Fruit fly (Drosophila melanogaster): Measurements from ENCODE around the gene CG42718.

The CG42718 gene

dm6 chr3L:16361200-16361815 lies 40.2 kb upstream of the CG42718 start (continued):
- TF ChIP-seq Eip78C (GFP tag): peak; percentile 96
- peak; percentile 89 for TF ChIP-seq CG34406 (GFP tag; optimal IDR thresholded peaks at IDR 0.05)
- TF ChIP-seq CG16779 (tag; optimal IDR thresholded peaks at IDR 0.05): peak; percentile 83
- TF ChIP-seq Gug (GFP tag; IDR thresholded peaks at IDR 0.05): no peak
- peak; percentile 79 to 86 for TF ChIP-seq salr (GFP tag; optimal IDR thresholded peaks at IDR 0.05)
- peak; percentile 58 for TF ChIP-seq CG3919 (GFP tag; optimal IDR thresholded peaks at IDR 0.05)
- TF ChIP-seq CG7368 (GFP tag; optimal IDR thresholded peaks at IDR 0.05): peak; percentile 72
- peak; percentile 71 for TF ChIP-seq lz (GFP tag; optimal IDR thresholded peaks at IDR 0.05)
- peak; percentile 61 for TF ChIP-seq Hr39 (GFP tag; optimal IDR thresholded peaks at IDR 0.05)
- TF ChIP-seq cyc (GFP tag; optimal IDR thresholded peaks at IDR 0.05): peak; percentile 70
- TF ChIP-seq eg (GFP tag; IDR thresholded peaks at IDR 0.05): 0 out of 3 replicates have a peak, but pooled peaks have one; percentile 25
- no peak for TF ChIP-seq fkh (GFP tag; optimal IDR thresholded peaks at IDR 0.05)
- peak; percentile 89 for TF ChIP-seq achi (GFP tag; optimal IDR thresholded peaks at IDR 0.05)

dm6 chr3L:16359795-16360194 lies 38.7 kb upstream of the CG42718 start:
- TF ChIP-seq CG10669 (GFP tag; optimal IDR thresholded peaks at IDR 0.05) (no peak), Gug (GFP tag; IDR thresholded peaks at IDR 0.05) (no peak), fkh (GFP tag; optimal IDR thresholded peaks at IDR 0.05) (peak; percentile 70), Hr4 (GFP tag; optimal IDR thresholded peaks at IDR 0.05) (no peak), vri (GFP tag; optimal IDR thresholded peaks at IDR 0.05) (no peak)

dm6 chr3L:16359219-16359748 lies 38.2 kb upstream of the CG42718 start, which contains the start of gene ringer:
Gene ringer (minus strand): TSS chr3L:16359428.
- TF ChIP-seq Eip78C (GFP tag): peak; percentile 71
- no peak for TF ChIP-seq CG11902 (GFP tag; optimal IDR thresholded peaks at IDR 0.05)
- TF ChIP-seq fkh (GFP tag; optimal IDR thresholded peaks at IDR 0.05): no peak
- TF ChIP-seq CG6792 (GFP tag; optimal IDR thresholded peaks at IDR 0.05): no peak
- no peak for TF ChIP-seq acj6 (GFP tag; optimal IDR thresholded peaks at IDR 0.05)
- no peak for TF ChIP-seq CG31627 (GFP tag; optimal IDR thresholded peaks at IDR 0.05)
- no peak for TF ChIP-seq CG11762 (GFP tag; optimal IDR thresholded peaks at IDR 0.05; ENCODE audit: insufficient read depth)
- no peak for TF ChIP-seq CG6276 (GFP tag; optimal IDR thresholded peaks at IDR 0.05)

dm6 chr3L:16357860-16358259 lies 36.8 kb upstream of the CG42718 start:
- TF ChIP-seq Hr38 (GFP tag; optimal IDR thresholded peaks at IDR 0.05) (no peak), Blimp-1 (GFP tag; optimal IDR thresholded peaks at IDR 0.05) (no peak), salr (GFP tag; optimal IDR thresholded peaks at IDR 0.05) (peak in 1 of 2 experiments; percentile 40), dsx (GFP tag; optimal IDR thresholded peaks at IDR 0.05; ENCODE audit: poor library complexity, severe bottlenecking) (no peak), Sox15 (GFP tag; optimal IDR thresholded peaks at IDR 0.05) (no peak), Sox102F (GFP tag; optimal IDR thresholded peaks at IDR 0.05) (no peak), Eip78C (GFP tag) (peak; percentile 78), CG9139 (GFP tag; optimal IDR thresholded peaks at IDR 0.05) (no peak), ss (GFP tag; optimal IDR thresholded peaks at IDR 0.05) (no peak), vri (GFP tag; optimal IDR thresholded peaks at IDR 0.05) (no peak), CG10631 (GFP tag; optimal IDR thresholded peaks at IDR 0.05) (no peak), CG3919 (GFP tag; optimal IDR thresholded peaks at IDR 0.05) (no peak), fkh (GFP tag; optimal IDR thresholded peaks at IDR 0.05) (no peak), Sox14 (GFP tag; optimal IDR thresholded peaks at IDR 0.05) (peak; percentile 4), esn (GFP tag; optimal IDR thresholded peaks at IDR 0.05) (peak; percentile 14), CG11294 (GFP tag; IDR thresholded peaks at IDR 0.05) (no peak), svp (GFP tag) (no peak), Met (GFP tag; optimal IDR thresholded peaks at IDR 0.05) (no peak), CG10669 (GFP tag; optimal IDR thresholded peaks at IDR 0.05) (no peak), CG6808 (GFP tag; optimal IDR thresholded peaks at IDR 0.05) (peak; percentile 38), eg (GFP tag; IDR thresholded peaks at IDR 0.05) (no peak), acj6 (GFP tag; optimal IDR thresholded peaks at IDR 0.05) (no peak), topi (GFP tag; optimal IDR thresholded peaks at IDR 0.05) (no peak), Hr4 (GFP tag; optimal IDR thresholded peaks at IDR 0.05) (no peak), CG8319 (GFP tag; optimal IDR thresholded peaks at IDR 0.05) (no peak)

All from whole organism, prepupa.